Worm (Caenorhabditis elegans) whole organism, L3 larva: ENCODE measurements around the gene oac-5.
"Not testable (repeated sequence)": the region's sequence is repeated elsewhere in the genome, so short reads cannot be mapped to it uniquely, and the experiment has no call there.

ENCODE experiments used
- ceh-28 ChIP-seq: fragments of 150-350 bp; optimal IDR thresholded peaks from 2 replicates; lab custom pipeline; 2014; ENCODE audit warnings: missing biosample characterization, missing genetic modification reagents, missing genetic modification characterization
- egl-27 ChIP-seq: sonication (generic microtip); optimal IDR thresholded peaks from 4 replicates; lab custom pipeline; 2017; ENCODE audit warnings: missing biosample characterization, missing genetic modification reagents, missing genetic modification characterization
- elt-2 ChIP-seq: sonication (generic microtip); optimal IDR thresholded peaks from 2 replicates; lab custom pipeline; 2016; ENCODE audit warnings: missing genetic modification reagents, mild to moderate bottlenecking, missing genetic modification characterization, missing compliant biosample characterization
- pqm-1 ChIP-seq: fragments of 150-350 bp; optimal IDR thresholded peaks from 2 replicates; lab custom pipeline; 2017; ENCODE audit warnings: missing biosample characterization, missing genetic modification characterization, inconsistent platforms
- ztf-11 ChIP-seq: fragments of 150-350 bp; optimal IDR thresholded peaks from 2 replicates; lab custom pipeline; 2014; ENCODE audit warnings: missing biosample characterization, missing genetic modification characterization

- peak; percentile 25 for TF ChIP-seq elt-2 (tag; lab: Kevin White, UChicago)
- not testable (repeated sequence) for TF ChIP-seq egl-27, ceh-28, ztf-11, pqm-1 (tag; lab: Kevin White, UChicago)
Measured at ce11 chrV:16341497-16342257, 49.2 kb downstream of the oac-5 start.
